Worm (Caenorhabditis elegans): ENCODE data around the gene Y22D7AL.10.

DNA sequence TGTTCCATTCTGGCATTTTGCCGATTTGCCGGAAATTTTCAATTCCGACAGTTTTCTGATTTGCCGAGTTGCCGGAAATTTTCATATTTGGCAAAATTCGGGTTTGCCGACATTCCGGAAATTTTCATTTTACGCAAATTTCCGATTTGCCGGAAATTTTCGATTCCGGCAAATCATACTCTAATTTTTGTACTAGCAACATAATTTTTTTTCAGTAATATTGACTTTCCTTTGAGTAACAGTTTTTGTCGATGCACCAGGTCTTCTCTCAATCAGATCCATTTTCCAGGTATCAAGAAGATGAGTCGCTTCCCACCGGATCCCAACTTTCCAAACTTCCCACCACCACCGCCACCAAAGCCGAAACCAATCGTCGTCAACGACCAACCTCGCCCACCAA, 22.4 kb upstream of the Y22D7AL.10 start, which contains the start of gene Y22D7AL.3:
- no peak for TF ChIP-seq elt-3 (tag; optimal IDR thresholded peaks at IDR 0.05)
- no peak for TF ChIP-seq ztf-1 (GFP tag; conservative IDR thresholded peaks at IDR 0.05)

Data from whole organism, L2 larva.